Fruit fly (Drosophila melanogaster): Measurements from ENCODE around the gene CG5555.

Gene CG5555

dm6 chr3R:19147511-19148239 is 32.7 kb downstream of the CG5555 start, which contains the start of gene Ppcs (continued):
- TF ChIP-seq Eip74EF (GFP tag; optimal IDR thresholded peaks at IDR 0.05) (no peak), CG12942 (GFP tag; optimal IDR thresholded peaks at IDR 0.05) (peak; percentile 49), Pdp1 (GFP tag; optimal IDR thresholded peaks at IDR 0.05) (peak; percentile 38 to 59), Hr51 (GFP tag; optimal IDR thresholded peaks at IDR 0.05) (peak; percentile 51 to 66), CG11456 (GFP tag; IDR thresholded peaks at IDR 0.05) (peak; percentile 27; the same call in 1 of the 3 replicates), crol (GFP tag; IDR thresholded peaks at IDR 0.05) (peak; percentile 100), hth (optimal IDR thresholded peaks at IDR 0.05) (no peak), Tbp (GFP tag; optimal IDR thresholded peaks at IDR 0.05) (no peak), CG34422 (GFP tag; IDR thresholded peaks at IDR 0.05) (peak; percentile 40; the same call in 2 of the 3 replicates), hb (GFP tag; IDR thresholded peaks at IDR 0.05; ENCODE audit: partially characterized antibody) (no peak), CG9817 (tag; optimal IDR thresholded peaks at IDR 0.05) (peak; percentile 56), CG1603 (tag; optimal IDR thresholded peaks at IDR 0.05) (peak; percentile 41), CG6689 (GFP tag; IDR thresholded peaks at IDR 0.05) (peak; percentile 36), slou (GFP tag; optimal IDR thresholded peaks at IDR 0.05) (peak; percentile 65), slbo (GFP tag; IDR thresholded peaks at IDR 0.05) (peak; percentile 51; the same call in 1 of the 2 replicates), Myb (GFP tag; optimal IDR thresholded peaks at IDR 0.05) (peak; percentile 86), Nf-YA (GFP tag; IDR thresholded peaks at IDR 0.05) (no peak), Doc2 (GFP tag; IDR thresholded peaks at IDR 0.05) (no peak), bcd (GFP tag; optimal IDR thresholded peaks at IDR 0.05) (peak; percentile 64), fru (optimal IDR thresholded peaks at IDR 0.05) (no peak), eve (GFP tag; optimal IDR thresholded peaks at IDR 0.05) (no peak), MBD-R2 (GFP tag; IDR thresholded peaks at IDR 0.05) (peak; percentile 68), Stat92E (GFP tag; optimal IDR thresholded peaks at IDR 0.05) (peak in 1 of 3 experiments; percentile 24), tx (GFP tag; optimal IDR thresholded peaks at IDR 0.05) (peak; percentile 69), sens (GFP tag) (peak; percentile 81), row (GFP tag; IDR thresholded peaks at IDR 0.05) (peak; percentile 59), ara (GFP tag; IDR thresholded peaks at IDR 0.05) (no peak), klu (GFP tag; IDR thresholded peaks at IDR 0.05) (peak; percentile 45; the same call in 1 of the 2 replicates), wek (GFP tag; optimal IDR thresholded peaks at IDR 0.05) (peak; percentile 18), Meics (GFP tag; optimal IDR thresholded peaks at IDR 0.05) (peak; percentile 59), TFAM (GFP tag; optimal IDR thresholded peaks at IDR 0.05) (no peak), zfh2 (GFP tag; optimal IDR thresholded peaks at IDR 0.05) (peak; percentile 73), CG13624 (GFP tag; optimal IDR thresholded peaks at IDR 0.05) (peak; percentile 83), Med (GFP tag) (peak; percentile 92), Kr (GFP tag; optimal IDR thresholded peaks at IDR 0.05) (no peak), Nf-YC (tag; optimal IDR thresholded peaks at IDR 0.05) (peak; percentile 48), D (optimal IDR thresholded peaks at IDR 0.05) (no peak), D (GFP tag; optimal IDR thresholded peaks at IDR 0.05) (peak; percentile 49), Mrtf (GFP tag; IDR thresholded peaks at IDR 0.05) (no peak), CG9876 (GFP tag; optimal IDR thresholded peaks at IDR 0.05) (peak; percentile 59), CG15601 (tag; optimal IDR thresholded peaks at IDR 0.05) (peak; percentile 60), Asciz (GFP tag; optimal IDR thresholded peaks at IDR 0.05) (peak; percentile 40), CG17568 (GFP tag; optimal IDR thresholded peaks at IDR 0.05) (no peak), Xrp1 (GFP tag; IDR thresholded peaks at IDR 0.05) (peak; percentile 52; the same call in 1 of the 2 replicates), CG9609 (GFP tag; optimal IDR thresholded peaks at IDR 0.05) (peak; percentile 53), CG10209 (GFP tag; optimal IDR thresholded peaks at IDR 0.05) (peak; percentile 51), Dad (GFP tag; optimal IDR thresholded peaks at IDR 0.05) (peak; percentile 62), CG6765 (GFP tag; optimal IDR thresholded peaks at IDR 0.05) (peak; percentile 4), CG12659 (GFP tag; optimal IDR thresholded peaks at IDR 0.05) (peak; percentile 88), Hr39 (optimal IDR thresholded peaks at IDR 0.05) (no peak)
